Fruit fly (Drosophila melanogaster): ENCODE data around the gene CG42674.

CG42674 gene

DNA sequence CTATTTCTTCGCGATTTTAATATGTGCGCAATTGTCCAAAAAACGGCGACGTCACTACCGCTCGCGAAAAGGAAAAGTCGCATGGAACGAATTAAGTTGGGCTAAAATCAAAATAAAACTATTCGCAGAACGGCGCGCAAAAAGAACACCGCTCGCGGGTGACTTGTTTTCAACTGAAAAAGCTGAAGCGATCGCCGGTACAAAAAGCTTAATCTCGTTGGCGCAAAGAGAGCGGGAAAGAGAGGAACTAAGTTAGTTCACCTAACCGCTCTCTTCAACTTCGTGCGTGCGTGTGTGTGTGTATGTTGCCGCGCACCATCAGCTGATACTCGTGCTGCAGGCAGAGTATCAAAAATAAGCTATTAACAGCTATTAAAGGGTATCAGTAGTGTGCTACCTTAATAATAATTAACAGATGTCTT lies at the start of gene CG42674:
Gene CG42674 (minus strand): TSS at position 180 of the 422 bp plus-strand sequence.
- TF ChIP-seq dsf (GFP tag; optimal IDR thresholded peaks at IDR 0.05; ENCODE audit: borderline replicate concordance) (no peak), Vsx2 (GFP tag; optimal IDR thresholded peaks at IDR 0.05; ENCODE audit: partially characterized antibody) (peak; percentile 6), HLH106 (tag; optimal IDR thresholded peaks at IDR 0.05) (no peak), Hnf4 (GFP tag; optimal IDR thresholded peaks at IDR 0.05) (no peak), Dfd (GFP tag; optimal IDR thresholded peaks at IDR 0.05) (no peak), Abd-B (GFP tag; optimal IDR thresholded peaks at IDR 0.05) (no peak), dmrt93B (GFP tag; optimal IDR thresholded peaks at IDR 0.05) (no peak), Rel (GFP tag; optimal IDR thresholded peaks at IDR 0.05) (no peak), Rel (tag; optimal IDR thresholded peaks at IDR 0.05) (peak; percentile 5), usp (GFP tag; optimal IDR thresholded peaks at IDR 0.05) (no peak), Sp1 (GFP tag; optimal IDR thresholded peaks at IDR 0.05) (peak; percentile 24), fru (GFP tag; optimal IDR thresholded peaks at IDR 0.05) (peak; percentile 18), h (GFP tag; optimal IDR thresholded peaks at IDR 0.05) (peak; percentile 58), Dif (GFP tag; optimal IDR thresholded peaks at IDR 0.05; ENCODE audit: partially characterized antibody) (peak; percentile 72), br (GFP tag; optimal IDR thresholded peaks at IDR 0.05) (peak; percentile 11), CG32264 (GFP tag; optimal IDR thresholded peaks at IDR 0.05) (no peak), CG9705 (GFP tag; optimal IDR thresholded peaks at IDR 0.05) (no peak), dl (GFP tag; optimal IDR thresholded peaks at IDR 0.05; ENCODE audit: insufficient read depth in 1 of 2, partially characterized antibody in 2 of 2) (peak in 1 of 2 experiments; percentile 15), GATAd (GFP tag; optimal IDR thresholded peaks at IDR 0.05) (no peak), Jra (GFP tag; optimal IDR thresholded peaks at IDR 0.05) (no peak)

- TF ChIP-seq foxo (GFP tag; optimal IDR thresholded peaks at IDR 0.05) (peak; percentile 30 to 93), sage (GFP tag; optimal IDR thresholded peaks at IDR 0.05) (peak; percentile 82), dsf (GFP tag; optimal IDR thresholded peaks at IDR 0.05; ENCODE audit: borderline replicate concordance) (no peak), pan (optimal IDR thresholded peaks at IDR 0.05) (no peak), sv (GFP tag; optimal IDR thresholded peaks at IDR 0.05) (peak; percentile 82), dl (GFP tag; optimal IDR thresholded peaks at IDR 0.05; ENCODE audit: insufficient read depth in 1 of 2, partially characterized antibody in 2 of 2) (no peak), Mio (GFP tag; optimal IDR thresholded peaks at IDR 0.05) (peak; percentile 27), Dfd (GFP tag; optimal IDR thresholded peaks at IDR 0.05) (no peak), CG9705 (GFP tag; optimal IDR thresholded peaks at IDR 0.05) (peak; percentile 67), lola (GFP tag; optimal IDR thresholded peaks at IDR 0.05) (no peak), Dif (GFP tag; optimal IDR thresholded peaks at IDR 0.05; ENCODE audit: partially characterized antibody) (no peak), N (GFP tag; optimal IDR thresholded peaks at IDR 0.05) (no peak), Rel (GFP tag; optimal IDR thresholded peaks at IDR 0.05) (no peak), Rel (tag; optimal IDR thresholded peaks at IDR 0.05) (peak; percentile 54), Myc (optimal IDR thresholded peaks at IDR 0.05) (no peak), rgr (GFP tag; optimal IDR thresholded peaks at IDR 0.05) (peak; percentile 90), OdsH (GFP tag; optimal IDR thresholded peaks at IDR 0.05) (peak; percentile 85), fru (GFP tag; optimal IDR thresholded peaks at IDR 0.05) (peak; percentile 91), dmrt93B (GFP tag; optimal IDR thresholded peaks at IDR 0.05) (peak; percentile 85), ey (GFP tag; optimal IDR thresholded peaks at IDR 0.05) (peak; percentile 91), CG32264 (GFP tag; optimal IDR thresholded peaks at IDR 0.05) (peak; percentile 83), HLH106 (tag; optimal IDR thresholded peaks at IDR 0.05) (peak; percentile 93), h (GFP tag; optimal IDR thresholded peaks at IDR 0.05) (peak; percentile 94), tai (GFP tag; optimal IDR thresholded peaks at IDR 0.05) (peak; percentile 81), Vsx2 (GFP tag; optimal IDR thresholded peaks at IDR 0.05; ENCODE audit: partially characterized antibody) (no peak), Abd-B (GFP tag; optimal IDR thresholded peaks at IDR 0.05) (no peak), GATAd (GFP tag; optimal IDR thresholded peaks at IDR 0.05) (peak; percentile 42), Sp1 (GFP tag; optimal IDR thresholded peaks at IDR 0.05) (peak; percentile 83), woc (GFP tag; optimal IDR thresholded peaks at IDR 0.05) (peak; percentile 68), br (GFP tag; optimal IDR thresholded peaks at IDR 0.05) (peak; percentile 86), Hr78 (GFP tag; optimal IDR thresholded peaks at IDR 0.05) (no peak), psq (GFP tag; optimal IDR thresholded peaks at IDR 0.05) (peak; percentile 74), Hr83 (GFP tag; optimal IDR thresholded peaks at IDR 0.05; ENCODE audit: poor library complexity, severe bottlenecking) (peak; percentile 6), jim (GFP tag; optimal IDR thresholded peaks at IDR 0.05) (no peak), usp (GFP tag; optimal IDR thresholded peaks at IDR 0.05) (no peak), Hnf4 (GFP tag; optimal IDR thresholded peaks at IDR 0.05) (peak; percentile 88), Jra (GFP tag; optimal IDR thresholded peaks at IDR 0.05) (peak; percentile 32), CrebA (GFP tag; optimal IDR thresholded peaks at IDR 0.05; ENCODE audit: borderline replicate concordance) (peak; percentile 48), brk (GFP tag; optimal IDR thresholded peaks at IDR 0.05) (peak; percentile 67)
These were observed 49.5 kb upstream of the CG42674 start, which contains the start of gene rdgC for dm6 chr3L:20247513-20248173. rdgC (plus strand) TSS chr3L:20248080.

All from whole organism, wandering third instar larva.